Worm (Caenorhabditis elegans): Measurements from ENCODE around the gene srd-49.

srd-49 gene

DNA sequence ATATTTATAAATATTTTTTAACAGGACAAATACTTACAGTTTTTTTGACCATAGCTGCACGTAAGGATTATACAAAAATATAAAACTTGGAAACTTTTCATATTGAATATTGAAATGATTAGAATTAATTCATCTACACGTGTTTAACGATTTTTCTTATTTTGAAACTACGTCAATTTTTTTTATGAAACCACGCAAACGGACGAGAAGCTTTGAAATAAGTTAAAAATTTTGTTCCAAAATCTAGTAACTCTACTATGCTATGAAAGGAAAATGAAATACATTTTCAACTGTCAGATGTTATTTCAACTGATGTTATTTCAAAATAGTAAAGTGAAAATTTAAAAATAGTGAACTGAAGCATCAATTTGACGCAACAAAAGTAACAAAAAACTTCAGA lies 20.7 kb upstream of the srd-49 start, which contains the start of gene F57A8.6:
F57A8.6 (minus strand) TSS at position 101 of the 400 bp plus-strand sequence.
- TF ChIP-seq peb-1 (tag; optimal IDR thresholded peaks at IDR 0.05) (no peak), ceh-16 (tag; optimal IDR thresholded peaks at IDR 0.05) (no peak), nhr-129 (tag; optimal IDR thresholded peaks at IDR 0.05) (no peak), elt-1 (tag; optimal IDR thresholded peaks at IDR 0.05) (no peak), C34F6.9 (tag; optimal IDR thresholded peaks at IDR 0.05) (no peak), egl-27 (tag; optimal IDR thresholded peaks at IDR 0.05) (no peak), nhr-23 (tag; optimal IDR thresholded peaks at IDR 0.05) (no peak), R02D3.7 (tag; optimal IDR thresholded peaks at IDR 0.05) (no peak), unc-39 (tag; optimal IDR thresholded peaks at IDR 0.05) (no peak), sem-4 (tag; optimal IDR thresholded peaks at IDR 0.05) (no peak), elt-3 (tag; optimal IDR thresholded peaks at IDR 0.05) (no peak), unc-62 (GFP tag; optimal IDR thresholded peaks at IDR 0.05) (no peak), aly-2 (tag; optimal IDR thresholded peaks at IDR 0.05) (no peak), snpc-4 (tag; optimal IDR thresholded peaks at IDR 0.05) (no peak), lin-39 (tag; optimal IDR thresholded peaks at IDR 0.05) (no peak), F13H6.1 (tag; optimal IDR thresholded peaks at IDR 0.05) (no peak), mab-5 (tag; optimal IDR thresholded peaks at IDR 0.05) (no peak), mbf-1 (tag; optimal IDR thresholded peaks at IDR 0.05) (no peak)

DNA sequence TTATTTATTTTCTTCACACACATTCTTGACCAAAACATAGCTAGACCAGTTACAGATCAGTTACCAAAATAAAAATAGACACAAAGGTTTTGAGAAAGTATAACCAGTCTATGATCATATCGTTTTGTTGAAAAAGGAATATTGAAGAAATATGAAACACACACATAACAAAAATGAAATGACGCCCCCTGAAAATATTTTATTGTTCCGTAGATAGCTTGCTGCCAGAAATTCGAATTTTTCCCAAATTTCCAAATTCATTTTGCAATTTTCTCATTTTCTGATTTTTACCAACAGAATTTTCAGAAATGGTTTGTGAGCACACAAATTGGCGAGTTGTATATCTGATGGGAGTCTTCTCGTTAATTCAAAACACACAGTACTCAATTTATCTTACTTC lies 19.0 kb upstream of the srd-49 start, which contains the start of gene F57A8.7:
F57A8.7 (plus strand) TSS at position 301 of the 400 bp plus-strand sequence.
- TF ChIP-seq nhr-237 (tag; optimal IDR thresholded peaks at IDR 0.05), result no peak
- no peak for TF ChIP-seq skn-1 (tag; optimal IDR thresholded peaks at IDR 0.05)
- no peak for TF ChIP-seq ZK546.5 (tag; optimal IDR thresholded peaks at IDR 0.05)
- no peak for TF ChIP-seq ztf-4 (tag; optimal IDR thresholded peaks at IDR 0.05)
- TF ChIP-seq nhr-77 (tag; optimal IDR thresholded peaks at IDR 0.05), result no peak
- no peak for TF ChIP-seq aly-2 (tag; optimal IDR thresholded peaks at IDR 0.05)
- no peak for TF ChIP-seq lin-13 (GFP tag; optimal IDR thresholded peaks at IDR 0.05)
- no peak for TF ChIP-seq sma-3 (GFP tag; optimal IDR thresholded peaks at IDR 0.05)
- TF ChIP-seq lsy-2 (tag; optimal IDR thresholded peaks at IDR 0.05), result no peak
- TF ChIP-seq ztf-11 (tag; optimal IDR thresholded peaks at IDR 0.05), result no peak
- TF ChIP-seq dmd-4 (tag; optimal IDR thresholded peaks at IDR 0.05), result no peak
- TF ChIP-seq crh-2 (tag; optimal IDR thresholded peaks at IDR 0.05), result no peak
- TF ChIP-seq unc-55 (GFP tag; optimal IDR thresholded peaks at IDR 0.05), result no peak
- no peak for TF ChIP-seq ceh-16 (tag; optimal IDR thresholded peaks at IDR 0.05)
- TF ChIP-seq sma-9 (GFP tag; optimal IDR thresholded peaks at IDR 0.05), result no peak
- TF ChIP-seq sma-9 (tag; optimal IDR thresholded peaks at IDR 0.05), result no peak
- TF ChIP-seq fos-1 (tag; optimal IDR thresholded peaks at IDR 0.05), result no peak
- no peak for TF ChIP-seq mab-5 (tag; optimal IDR thresholded peaks at IDR 0.05)
- no peak for TF ChIP-seq egl-27 (tag; optimal IDR thresholded peaks at IDR 0.05)
- TF ChIP-seq unc-62 (GFP tag; optimal IDR thresholded peaks at IDR 0.05), result no peak
- no peak for TF ChIP-seq elt-1 (tag; optimal IDR thresholded peaks at IDR 0.05)

DNA sequence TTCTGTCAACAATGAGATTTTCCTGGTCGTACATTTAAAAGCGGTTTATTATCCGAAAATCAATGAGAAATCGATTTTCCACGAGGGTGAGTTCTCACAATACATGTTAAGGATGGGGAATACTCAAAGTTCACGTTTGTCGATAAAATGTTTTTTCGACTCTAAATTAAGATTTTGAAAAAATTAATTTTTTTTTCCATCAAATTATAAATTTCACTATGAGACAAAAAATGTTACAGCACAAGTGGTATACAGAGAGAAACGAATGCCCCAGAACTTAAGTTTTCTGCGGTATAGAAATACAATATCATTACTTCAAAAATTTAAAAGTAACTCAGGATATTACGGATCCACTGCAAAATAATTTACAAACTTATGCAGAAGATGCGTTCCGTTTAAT lies 16.2 kb upstream of the srd-49 start, which contains the start of gene R04B5.1:
R04B5.1 (minus strand) TSS at position 101 of the 400 bp plus-strand sequence.
- TF ChIP-seq ceh-82 (tag; optimal IDR thresholded peaks at IDR 0.05) (no peak), nhr-23 (tag; optimal IDR thresholded peaks at IDR 0.05) (no peak), ztf-4 (tag; optimal IDR thresholded peaks at IDR 0.05) (no peak), snpc-4 (tag; optimal IDR thresholded peaks at IDR 0.05) (no peak), aly-2 (tag; optimal IDR thresholded peaks at IDR 0.05) (no peak), fos-1 (tag; optimal IDR thresholded peaks at IDR 0.05) (no peak), zag-1 (tag; optimal IDR thresholded peaks at IDR 0.05) (no peak), Y55F3AM.14 (GFP tag; optimal IDR thresholded peaks at IDR 0.05) (no peak), sma-3 (GFP tag; optimal IDR thresholded peaks at IDR 0.05) (no peak), blmp-1 (tag; optimal IDR thresholded peaks at IDR 0.05; ENCODE audit: insufficient read depth) (no peak), F13H6.1 (tag; optimal IDR thresholded peaks at IDR 0.05) (no peak), unc-39 (tag; optimal IDR thresholded peaks at IDR 0.05) (no peak), lin-11 (tag; optimal IDR thresholded peaks at IDR 0.05) (no peak), ama-1 (optimal IDR thresholded peaks at IDR 0.05) (no peak), sem-4 (tag; optimal IDR thresholded peaks at IDR 0.05) (no peak), ZK546.5 (tag; optimal IDR thresholded peaks at IDR 0.05) (no peak), crh-2 (tag; optimal IDR thresholded peaks at IDR 0.05) (no peak), C34F6.9 (tag; optimal IDR thresholded peaks at IDR 0.05) (no peak)

All from whole organism, L2 larva.